Worm (Caenorhabditis elegans): ENCODE data around the gene R13A5.7.

The R13A5.7 gene

ce11 chrIII:7554697-7555145 lies 15.2 kb downstream of the R13A5.7 start (continued):
- TF ChIP-seq ZK546.5 (tag; optimal IDR thresholded peaks at IDR 0.05): no peak
- TF ChIP-seq sem-4 (tag; optimal IDR thresholded peaks at IDR 0.05): no peak
- no peak for TF ChIP-seq mdl-1 (tag; optimal IDR thresholded peaks at IDR 0.05)
- TF ChIP-seq gmeb-1 (tag; optimal IDR thresholded peaks at IDR 0.05): no peak
- TF ChIP-seq nhr-6 (tag; optimal IDR thresholded peaks at IDR 0.05): no peak
- TF ChIP-seq blmp-1 (tag; optimal IDR thresholded peaks at IDR 0.05; ENCODE audit: insufficient read depth): no peak
- no peak for TF ChIP-seq nhr-21 (tag; optimal IDR thresholded peaks at IDR 0.05)
- no peak for TF ChIP-seq mbf-1 (tag; optimal IDR thresholded peaks at IDR 0.05)
- peak; percentile 15 for TF ChIP-seq nhr-25 (tag; optimal IDR thresholded peaks at IDR 0.05)
- no peak for TF ChIP-seq lin-39 (tag; optimal IDR thresholded peaks at IDR 0.05)
- no peak for TF ChIP-seq ztf-1 (GFP tag; conservative IDR thresholded peaks at IDR 0.05)
- peak; percentile 76 for TF ChIP-seq unc-62 (GFP tag; optimal IDR thresholded peaks at IDR 0.05)

DNA sequence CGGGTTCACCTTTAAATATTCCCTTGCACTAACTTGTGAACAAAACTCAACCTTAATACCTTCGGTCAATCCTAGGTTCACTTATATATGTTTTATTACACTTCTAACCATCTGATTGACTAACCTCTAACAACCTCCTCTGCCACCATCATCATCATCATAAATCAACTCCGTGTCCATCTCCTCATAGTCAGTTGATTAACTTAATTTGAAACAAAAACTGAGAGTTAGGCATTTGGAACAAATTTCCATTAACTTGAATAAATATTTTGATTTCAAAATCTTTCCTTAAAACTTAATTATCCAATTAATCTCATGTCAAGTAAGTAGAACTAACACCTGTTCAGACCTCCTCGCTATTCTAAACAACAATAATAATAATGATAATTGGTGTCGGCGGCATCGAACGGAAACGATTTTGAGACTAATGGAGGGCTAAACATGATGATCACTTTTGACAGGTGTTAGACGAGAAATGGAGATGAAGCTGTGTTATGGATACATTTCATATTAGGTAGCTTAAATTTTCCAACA lies 16.2 kb downstream of the R13A5.7 start:
- TF ChIP-seq dmd-4 (tag; optimal IDR thresholded peaks at IDR 0.05): no peak
- no peak for TF ChIP-seq blmp-1 (tag; optimal IDR thresholded peaks at IDR 0.05; ENCODE audit: insufficient read depth)
- TF ChIP-seq egl-27 (tag; optimal IDR thresholded peaks at IDR 0.05): no peak
- TF ChIP-seq ZK546.5 (tag; optimal IDR thresholded peaks at IDR 0.05): no peak
- no peak for TF ChIP-seq aly-2 (tag; optimal IDR thresholded peaks at IDR 0.05)
- no peak for TF ChIP-seq sma-9 (GFP tag; optimal IDR thresholded peaks at IDR 0.05)
- no peak for TF ChIP-seq sma-9 (tag; optimal IDR thresholded peaks at IDR 0.05)
- no peak for TF ChIP-seq ama-1 (optimal IDR thresholded peaks at IDR 0.05)
- no peak for TF ChIP-seq nhr-21 (tag; optimal IDR thresholded peaks at IDR 0.05)
- TF ChIP-seq C34F6.9 (tag; optimal IDR thresholded peaks at IDR 0.05): no peak
- no peak for TF ChIP-seq lin-11 (tag; optimal IDR thresholded peaks at IDR 0.05)
- TF ChIP-seq sem-4 (tag; optimal IDR thresholded peaks at IDR 0.05): no peak
- no peak for TF ChIP-seq sma-3 (GFP tag; optimal IDR thresholded peaks at IDR 0.05)
- TF ChIP-seq snpc-4 (tag; optimal IDR thresholded peaks at IDR 0.05): no peak
- no peak for TF ChIP-seq zag-1 (tag; optimal IDR thresholded peaks at IDR 0.05)
- no peak for TF ChIP-seq nhr-11 (tag; optimal IDR thresholded peaks at IDR 0.05)
- TF ChIP-seq gmeb-1 (tag; optimal IDR thresholded peaks at IDR 0.05): no peak
- TF ChIP-seq lin-13 (GFP tag; optimal IDR thresholded peaks at IDR 0.05): no peak
- TF ChIP-seq lsy-2 (tag; optimal IDR thresholded peaks at IDR 0.05): no peak
- TF ChIP-seq nhr-129 (tag; optimal IDR thresholded peaks at IDR 0.05): no peak

ce11 chrIII:7552859-7553258 lies 17.1 kb downstream of the R13A5.7 start:
- TF ChIP-seq lsy-2 (tag; optimal IDR thresholded peaks at IDR 0.05): peak; percentile 10 to 54
- TF ChIP-seq mab-5 (tag; optimal IDR thresholded peaks at IDR 0.05): peak; percentile 69
- no peak for TF ChIP-seq nhr-10 (tag; optimal IDR thresholded peaks at IDR 0.05)
- peak; percentile 81 for TF ChIP-seq unc-55 (GFP tag; optimal IDR thresholded peaks at IDR 0.05)

DNA sequence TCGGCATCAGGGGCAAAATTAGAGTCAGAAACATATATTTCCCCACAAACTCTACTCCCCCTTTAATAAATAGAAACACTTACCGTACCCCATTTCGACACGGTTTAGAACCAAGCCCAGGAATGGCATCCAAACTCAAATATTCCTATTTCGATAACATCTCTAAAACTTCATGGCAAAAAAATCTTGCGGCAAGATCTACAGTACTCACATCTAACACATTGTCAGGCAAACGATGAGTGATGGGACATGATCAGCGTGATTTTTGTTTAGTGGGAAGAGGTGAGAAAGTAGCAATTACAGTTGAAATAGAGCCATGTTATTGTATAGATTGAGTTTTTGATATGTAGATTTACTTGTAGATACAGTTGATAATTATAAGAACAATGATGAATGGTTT lies 19.0 kb downstream of the R13A5.7 start:
- TF ChIP-seq sma-9 (GFP tag; optimal IDR thresholded peaks at IDR 0.05) (no peak), sma-9 (tag; optimal IDR thresholded peaks at IDR 0.05) (no peak), C34F6.9 (tag; optimal IDR thresholded peaks at IDR 0.05) (no peak), unc-62 (GFP tag; optimal IDR thresholded peaks at IDR 0.05) (no peak), R02D3.7 (tag; optimal IDR thresholded peaks at IDR 0.05) (no peak), lsy-2 (tag; optimal IDR thresholded peaks at IDR 0.05) (peak in 1 of 2 experiments; percentile 15), ceh-16 (tag; optimal IDR thresholded peaks at IDR 0.05) (peak; percentile 94)

DNA sequence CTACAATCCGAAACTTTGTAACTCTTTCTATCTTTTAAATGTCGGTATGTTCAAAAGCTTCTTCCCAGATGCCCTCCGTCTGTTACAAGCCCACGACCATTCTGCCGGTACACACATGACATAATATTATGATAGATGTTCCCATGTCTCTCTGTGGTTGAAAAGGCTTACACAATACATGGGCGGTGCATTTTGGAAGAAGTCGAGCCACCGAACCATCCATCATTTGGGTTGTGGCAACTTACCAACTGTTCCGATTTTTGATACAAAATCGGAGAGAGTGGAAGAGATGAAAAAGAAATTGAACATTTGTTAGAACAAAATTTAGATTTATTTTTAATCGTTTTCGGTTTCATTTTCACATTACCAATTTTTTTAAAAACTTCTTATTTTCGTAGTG lies 21.0 kb downstream of the R13A5.7 start:
- TF ChIP-seq F13H6.1 (tag; optimal IDR thresholded peaks at IDR 0.05) (peak; percentile 50), unc-55 (GFP tag; optimal IDR thresholded peaks at IDR 0.05) (peak; percentile 12), lsy-2 (tag; optimal IDR thresholded peaks at IDR 0.05) (peak in 1 of 2 experiments; percentile 44), mab-5 (tag; optimal IDR thresholded peaks at IDR 0.05) (peak; percentile 74), dmd-4 (tag; optimal IDR thresholded peaks at IDR 0.05) (no peak), sem-4 (tag; optimal IDR thresholded peaks at IDR 0.05) (peak; percentile 1)

DNA sequence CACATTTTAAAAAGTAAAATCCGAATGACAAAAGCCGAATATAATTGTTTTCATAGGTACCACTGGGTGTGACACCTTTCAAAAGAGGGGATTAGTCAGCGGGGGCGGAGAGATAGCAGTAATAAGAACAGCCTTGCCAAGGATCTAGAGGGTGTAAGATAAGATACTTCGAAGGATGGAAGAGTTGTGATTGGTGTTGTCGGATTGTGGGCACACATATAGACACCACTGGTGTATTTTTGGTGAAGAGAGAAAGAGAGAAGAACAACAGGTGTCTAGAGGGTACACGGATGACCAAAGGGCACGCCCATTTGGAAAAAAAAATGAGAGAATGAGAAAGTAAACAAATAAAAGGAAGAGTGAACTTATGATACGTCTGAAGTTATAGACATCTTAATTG lies 24.7 kb downstream of the R13A5.7 start:
- no peak for TF ChIP-seq ama-1 (optimal IDR thresholded peaks at IDR 0.05)
- no peak for TF ChIP-seq nhr-21 (tag; optimal IDR thresholded peaks at IDR 0.05)
- no peak for TF ChIP-seq ztf-4 (tag; optimal IDR thresholded peaks at IDR 0.05)
- no peak for TF ChIP-seq gmeb-1 (tag; optimal IDR thresholded peaks at IDR 0.05)
- no peak for TF ChIP-seq nhr-12 (tag; optimal IDR thresholded peaks at IDR 0.05)
- no peak for TF ChIP-seq snpc-4 (tag; optimal IDR thresholded peaks at IDR 0.05)
- TF ChIP-seq nhr-129 (tag; optimal IDR thresholded peaks at IDR 0.05): no peak
- TF ChIP-seq ztf-11 (tag; optimal IDR thresholded peaks at IDR 0.05): no peak
- no peak for TF ChIP-seq R02D3.7 (tag; optimal IDR thresholded peaks at IDR 0.05)
- no peak for TF ChIP-seq ceh-82 (tag; optimal IDR thresholded peaks at IDR 0.05)
- no peak for TF ChIP-seq blmp-1 (tag; optimal IDR thresholded peaks at IDR 0.05; ENCODE audit: insufficient read depth)
- no peak for TF ChIP-seq nhr-77 (tag; optimal IDR thresholded peaks at IDR 0.05)

Measured in whole organism, L2 larva.